Worm (Caenorhabditis elegans) whole organism, L2 larva: ENCODE measurements around the gene cank-26.

Source experiments
- C34F6.9 ChIP-seq: fragments of 150-350 bp; optimal IDR thresholded peaks from 2 replicates; lab custom pipeline; 2014; ENCODE audit warnings: missing biosample characterization, missing genetic modification characterization
- Y55F3AM.14 ChIP-seq: fragments of 200-800 bp; sonication (Bioruptor generic); optimal IDR thresholded peaks from 2 replicates; lab custom pipeline; 2018; ENCODE audit warnings: mild to moderate bottlenecking, missing genetic modification characterization, missing compliant biosample characterization
- ZK546.5 ChIP-seq: sonication (generic microtip); optimal IDR thresholded peaks from 2 replicates; lab custom pipeline; 2017; ENCODE audit warnings: missing biosample characterization, missing genetic modification characterization
- alr-1 ChIP-seq: fragments of 150-350 bp; optimal IDR thresholded peaks from 2 replicates; lab custom pipeline; 2014; ENCODE audit warnings: missing biosample characterization, missing genetic modification characterization
- aly-2 ChIP-seq: fragments of 150-350 bp; optimal IDR thresholded peaks from 2 replicates; lab custom pipeline; 2014; ENCODE audit warnings: missing biosample characterization, missing genetic modification characterization
- ama-1 ChIP-seq: fragments of 150-350 bp; optimal IDR thresholded peaks from 2 replicates; lab custom pipeline; 2018; ENCODE audit warnings: inconsistent platforms
- blmp-1 ChIP-seq: sonication (generic microtip); optimal IDR thresholded peaks from 2 replicates; lab custom pipeline; 2017; ENCODE audit warnings: missing genetic modification characterization, mild to moderate bottlenecking, missing compliant biosample characterization, antibody characterized with exemption, moderate library complexity; ENCODE audit not compliant: insufficient read depth
- ceh-16 ChIP-seq: fragments of 150-350 bp; optimal IDR thresholded peaks from 2 replicates; lab custom pipeline; 2014; ENCODE audit warnings: missing biosample characterization, missing genetic modification characterization
- ceh-82 ChIP-seq: fragments of 150-350 bp; optimal IDR thresholded peaks from 2 replicates; lab custom pipeline; 2014; ENCODE audit warnings: missing biosample characterization, missing genetic modification characterization
- dmd-4 ChIP-seq: sonication (generic microtip); optimal IDR thresholded peaks from 2 replicates; lab custom pipeline; 2017; ENCODE audit warnings: missing biosample characterization, missing genetic modification characterization
- elt-1 ChIP-seq: fragments of 150-350 bp; optimal IDR thresholded peaks from 2 replicates; lab custom pipeline; 2014; ENCODE audit warnings: missing biosample characterization, missing genetic modification characterization
- elt-3 ChIP-seq: sonication (generic microtip); optimal IDR thresholded peaks from 2 replicates; lab custom pipeline; 2017; ENCODE audit warnings: missing biosample characterization, missing genetic modification characterization
- fos-1 ChIP-seq: fragments of 150-350 bp; optimal IDR thresholded peaks from 2 replicates; lab custom pipeline; 2014; ENCODE audit warnings: missing biosample characterization, missing genetic modification characterization
- gmeb-1 ChIP-seq: fragments of 150-350 bp; optimal IDR thresholded peaks from 2 replicates; lab custom pipeline; 2014; ENCODE audit warnings: missing biosample characterization, missing genetic modification characterization
- lin-11 ChIP-seq: fragments of 150-350 bp; sonication (generic microtip); optimal IDR thresholded peaks from 2 replicates; lab custom pipeline; 2014; ENCODE audit warnings: missing biosample characterization, missing genetic modification characterization, inconsistent platforms, mixed read lengths
- lin-13 ChIP-seq: fragments of 150-350 bp; optimal IDR thresholded peaks from 2 replicates; lab custom pipeline; 2014; ENCODE audit warnings: missing biosample characterization, missing genetic modification reagents, missing genetic modification characterization
- lin-39 ChIP-seq: fragments of 150-350 bp; optimal IDR thresholded peaks from 2 replicates; lab custom pipeline; 2014; ENCODE audit warnings: missing biosample characterization, missing genetic modification reagents, missing genetic modification characterization
- lsy-2 ChIP-seq, 2 experiments: fragments of 150-350 bp in 1 of 2; sonication (generic microtip) in 1 of 2; optimal IDR thresholded peaks; 2 replicates each; lab custom pipeline; 2014 to 2017; ENCODE audit warnings: missing biosample characterization in 2 of 2, missing genetic modification characterization in 2 of 2
- mdl-1 ChIP-seq, 2 experiments: fragments of 150-350 bp in 1 of 2; sonication (generic microtip) in 1 of 2; optimal IDR thresholded peaks; 2 replicates each; lab custom pipeline; 2017; ENCODE audit warnings: missing biosample characterization in 2 of 2, missing genetic modification characterization in 2 of 2
- nhr-12 ChIP-seq: fragments of 150-350 bp; optimal IDR thresholded peaks from 2 replicates; lab custom pipeline; 2014; ENCODE audit warnings: missing biosample characterization, missing genetic modification characterization
- nhr-129 ChIP-seq: fragments of 150-350 bp; optimal IDR thresholded peaks from 2 replicates; lab custom pipeline; 2014; ENCODE audit warnings: missing biosample characterization, missing genetic modification characterization
- nhr-23 ChIP-seq: fragments of 150-350 bp; optimal IDR thresholded peaks from 2 replicates; lab custom pipeline; 2014; ENCODE audit warnings: missing biosample characterization, missing genetic modification reagents, missing genetic modification characterization
- nhr-25 ChIP-seq: fragments of 150-350 bp; sonication (generic microtip); optimal IDR thresholded peaks from 3 replicates; lab custom pipeline; 2014; ENCODE audit warnings: missing biosample characterization, missing genetic modification characterization
- nhr-6 ChIP-seq: fragments of 150-350 bp; optimal IDR thresholded peaks from 2 replicates; lab custom pipeline; 2014; ENCODE audit warnings: missing biosample characterization, missing genetic modification characterization
- nhr-77 ChIP-seq: fragments of 150-350 bp; optimal IDR thresholded peaks from 2 replicates; lab custom pipeline; 2014; ENCODE audit warnings: missing biosample characterization, missing genetic modification characterization
- peb-1 ChIP-seq: fragments of 150-350 bp; optimal IDR thresholded peaks from 2 replicates; lab custom pipeline; 2014; ENCODE audit warnings: missing biosample characterization, missing genetic modification characterization
- sem-4 ChIP-seq: fragments of 150-350 bp; optimal IDR thresholded peaks from 2 replicates; lab custom pipeline; 2014; ENCODE audit warnings: missing biosample characterization, missing genetic modification reagents, missing genetic modification characterization
- sma-3 ChIP-seq: sonication (generic microtip); optimal IDR thresholded peaks from 2 replicates; lab custom pipeline; 2016; ENCODE audit warnings: missing genetic modification reagents, missing genetic modification characterization, missing compliant biosample characterization
- sma-9 ChIP-seq, 2 experiments: fragments of 150-350 bp in 1 of 2; sonication (generic microtip) in 1 of 2; optimal IDR thresholded peaks; 2 replicates each; lab custom pipeline; 2014 to 2016; ENCODE audit warnings: missing genetic modification characterization in 2 of 2, mild to moderate bottlenecking in 1 of 2, missing biosample characterization in 1 of 2, missing compliant biosample characterization in 1 of 2, missing genetic modification reagents in 1 of 2, moderate library complexity in 1 of 2
- snpc-4 ChIP-seq: fragments of 150-350 bp; optimal IDR thresholded peaks from 2 replicates; lab custom pipeline; 2014; ENCODE audit warnings: missing biosample characterization, missing genetic modification characterization
- unc-39 ChIP-seq: fragments of 150-350 bp; optimal IDR thresholded peaks from 2 replicates; lab custom pipeline; 2014; ENCODE audit warnings: missing biosample characterization, missing genetic modification characterization
- unc-62 ChIP-seq: fragments of 150-350 bp; optimal IDR thresholded peaks from 2 replicates; lab custom pipeline; 2014; ENCODE audit warnings: missing biosample characterization, missing genetic modification reagents, missing genetic modification characterization
- zag-1 ChIP-seq: fragments of 150-350 bp; optimal IDR thresholded peaks from 2 replicates; lab custom pipeline; 2014; ENCODE audit warnings: missing biosample characterization, missing genetic modification characterization
- ztf-1 ChIP-seq: fragments of 200-800 bp; sonication (Bioruptor generic); conservative IDR thresholded peaks from 2 replicates; pipeline ENCODE4 v1.3.6; 2022; ENCODE audit warnings: missing genetic modification characterization, missing compliant biosample characterization
- ztf-11 ChIP-seq: sonication (generic microtip); optimal IDR thresholded peaks from 2 replicates; lab custom pipeline; 2017; ENCODE audit warnings: missing biosample characterization, missing genetic modification characterization
- ztf-4 ChIP-seq: fragments of 150-350 bp; optimal IDR thresholded peaks from 2 replicates; lab custom pipeline; 2014; ENCODE audit warnings: missing biosample characterization, missing genetic modification characterization

cank-26 gene

DNA sequence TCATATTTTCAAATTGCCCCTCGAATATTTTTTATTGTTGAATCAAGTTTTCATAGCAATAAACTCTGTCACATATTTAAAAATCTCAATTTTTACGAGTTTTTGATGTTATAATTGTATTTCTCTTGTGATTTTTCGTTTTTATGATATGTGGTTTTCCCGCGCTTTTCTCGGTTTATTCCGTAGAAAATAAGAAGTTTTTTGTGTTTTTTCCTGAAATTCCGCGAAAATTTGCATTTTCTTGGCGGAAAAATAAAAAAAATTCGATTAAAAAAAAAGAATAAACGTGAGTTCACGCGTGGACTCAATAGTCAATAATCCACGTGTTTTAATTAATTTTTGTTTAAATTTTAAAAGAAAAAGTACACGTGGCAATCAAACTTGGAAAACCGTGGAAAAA is 38.9 kb downstream of the cank-26 start:
- TF ChIP-seq Y55F3AM.14 (GFP tag; lab: Kevin White, UChicago) (no peak), unc-39 (tag; lab: Kevin White, UChicago) (no peak), sma-3 (no peak), ztf-4 (tag; lab: Kevin White, UChicago) (no peak), gmeb-1 (tag; lab: Kevin White, UChicago) (no peak), nhr-23 (tag; lab: Kevin White, UChicago) (no peak), nhr-12 (tag; lab: Kevin White, UChicago) (no peak), nhr-25 (tag; lab: Kevin White, UChicago) (no peak), elt-1 (no peak)

DNA sequence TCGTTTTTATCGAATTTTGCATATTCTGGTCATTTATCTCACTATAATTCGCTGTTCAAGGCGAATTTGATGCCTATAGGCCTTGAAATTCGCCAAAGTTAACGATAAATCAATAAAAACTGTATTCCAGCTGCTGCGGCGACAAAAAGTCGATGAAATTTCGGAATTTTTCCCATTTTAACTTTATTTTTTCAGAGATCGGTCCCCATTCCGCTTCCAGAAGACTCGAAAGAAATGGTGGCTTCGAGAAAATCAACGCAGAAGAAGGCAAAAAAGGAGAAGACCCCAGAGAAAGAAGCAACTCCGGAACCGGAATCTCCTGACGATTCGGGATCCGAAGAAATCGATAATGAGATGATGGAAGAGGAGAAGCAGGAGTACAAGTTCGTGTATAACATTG is 39.8 kb downstream of the cank-26 start:
- TF ChIP-seq zag-1 (tag; lab: Kevin White, UChicago) = no peak
- no peak for TF ChIP-seq ztf-11 (tag; lab: Kevin White, UChicago)
- TF ChIP-seq elt-1 = no peak
- no peak for TF ChIP-seq aly-2
- TF ChIP-seq nhr-129 = no peak
- TF ChIP-seq ama-1 (lab: Kevin White, UChicago) = no peak
- TF ChIP-seq sma-9 (GFP tag; optimal IDR thresholded peaks at IDR 0.05; lab: Kevin White, UChicago) = no peak
- no peak for TF ChIP-seq sma-9 (tag; optimal IDR thresholded peaks at IDR 0.05; lab: Kevin White, UChicago)
- TF ChIP-seq lin-39 = no peak
- TF ChIP-seq unc-62 (GFP tag; lab: Kevin White, UChicago) = no peak
- no peak for TF ChIP-seq nhr-77 (tag; lab: Kevin White, UChicago)
- TF ChIP-seq peb-1 = no peak
- TF ChIP-seq unc-39 (tag; lab: Kevin White, UChicago) = no peak
- no peak for TF ChIP-seq gmeb-1 (tag; lab: Kevin White, UChicago)
- no peak for TF ChIP-seq nhr-25 (tag; lab: Kevin White, UChicago)
- TF ChIP-seq lsy-2 (tag; optimal IDR thresholded peaks at IDR 0.05; lab: Kevin White, UChicago) = no peak
- TF ChIP-seq sma-3 = no peak
- no peak for TF ChIP-seq alr-1 (tag; lab: Kevin White, UChicago)
- no peak for TF ChIP-seq ztf-1 (GFP tag; lab: Robert Waterston, UW)
- no peak for TF ChIP-seq dmd-4 (tag; lab: Kevin White, UChicago)

DNA sequence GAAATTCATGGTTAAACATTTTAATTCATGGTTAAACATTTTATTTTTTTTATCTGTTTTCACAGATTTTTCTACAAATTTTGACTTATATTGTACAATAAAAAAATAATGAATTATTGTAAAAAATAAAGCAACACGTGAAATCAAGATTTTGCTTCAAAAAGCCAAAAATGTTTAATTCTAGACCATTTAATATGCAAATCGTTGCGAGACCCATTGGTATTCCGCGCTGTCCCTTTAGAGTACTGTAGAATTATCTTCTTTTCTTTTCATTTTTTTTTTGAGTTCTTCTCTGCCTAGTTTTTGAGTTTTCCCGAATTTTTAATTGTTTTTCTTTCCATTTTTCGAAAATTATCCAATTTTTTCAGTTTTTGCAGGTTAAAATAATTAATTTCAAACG is 40.8 kb downstream of the cank-26 start, which contains the start of gene Y14H12B.1:
Gene Y14H12B.1 (plus strand): TSS at position 363 of the 400 bp plus-strand sequence.
- TF ChIP-seq ztf-4 (tag; lab: Kevin White, UChicago) (no peak), elt-3 (tag; lab: Kevin White, UChicago) (no peak), sem-4 (tag; lab: Kevin White, UChicago) (no peak), blmp-1 (tag; lab: Kevin White, UChicago) (no peak), nhr-77 (tag; lab: Kevin White, UChicago) (no peak), lin-13 (GFP tag; lab: Kevin White, UChicago) (no peak), ceh-16 (tag; lab: Kevin White, UChicago) (no peak), unc-62 (GFP tag; lab: Kevin White, UChicago) (no peak)

DNA sequence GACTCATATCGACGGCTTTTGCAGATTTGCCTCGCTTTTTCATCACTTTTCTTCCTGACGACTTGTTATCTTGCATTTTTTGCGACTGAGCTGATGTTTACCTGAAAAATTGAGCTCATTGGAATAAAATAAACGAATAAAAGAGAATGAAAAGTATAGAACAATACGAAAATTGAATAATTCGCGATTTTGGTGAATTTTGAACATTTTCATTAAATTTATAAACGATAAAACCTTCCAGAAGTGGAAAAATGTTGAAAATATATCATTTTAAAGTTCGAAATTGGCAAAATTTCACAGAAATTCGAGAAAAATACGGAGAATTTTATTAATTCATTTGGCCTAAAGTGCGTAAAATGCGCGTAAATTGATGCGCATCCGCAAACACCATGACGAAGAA is 41.2 kb downstream of the cank-26 start, which contains the start of gene Y14H12B.2:
Gene Y14H12B.2 (minus strand): TSS at position 101 of the 400 bp plus-strand sequence.
- TF ChIP-seq ZK546.5 (tag; lab: Kevin White, UChicago) (no peak), ztf-11 (tag; lab: Kevin White, UChicago) (no peak), unc-39 (tag; lab: Kevin White, UChicago) (no peak), snpc-4 (tag; lab: Kevin White, UChicago) (no peak), lin-11 (tag; lab: Kevin White, UChicago) (no peak), unc-62 (GFP tag; lab: Kevin White, UChicago) (no peak), C34F6.9 (no peak), nhr-77 (tag; lab: Kevin White, UChicago) (no peak), nhr-23 (tag; lab: Kevin White, UChicago) (no peak), Y55F3AM.14 (GFP tag; lab: Kevin White, UChicago) (no peak), lin-13 (GFP tag; lab: Kevin White, UChicago) (no peak), fos-1 (tag; lab: Kevin White, UChicago) (no peak), mdl-1 (tag; optimal IDR thresholded peaks at IDR 0.05; lab: Kevin White, UChicago) (no peak), ztf-1 (GFP tag; lab: Robert Waterston, UW) (no peak), peb-1 (no peak), ceh-82 (tag; lab: Kevin White, UChicago) (no peak), nhr-6 (tag; lab: Kevin White, UChicago) (no peak), nhr-129 (no peak), elt-1 (no peak), alr-1 (tag; lab: Kevin White, UChicago) (no peak)
